Fruit fly (Drosophila melanogaster) whole organism, embryonic: ENCODE data around the gene Dbx.

Experiments used
- Asciz ChIP-seq: fragments of 200-800 bp; sonication (Bioruptor generic); optimal IDR thresholded peaks from 2 replicates; lab custom pipeline; 2017; ENCODE audit warnings: missing biosample characterization, mild to moderate bottlenecking, missing genetic modification characterization, missing genetic modification reagents
- Awh ChIP-seq: fragments of 200-800 bp; sonication (Bioruptor generic); IDR thresholded peaks from 2 replicates; pipeline ENCODE4, ENCODE4 v1.3.6; 2022; ENCODE audit warnings: missing biosample characterization, missing genetic modification characterization
- BEAF-32 ChIP-seq: fragments of 200-800 bp; sonication (Bioruptor generic); optimal IDR thresholded peaks from 3 replicates; lab custom pipeline; 2017; ENCODE audit warnings: missing biosample characterization, missing genetic modification characterization, mild to moderate bottlenecking, moderate library complexity, missing genetic modification reagents
- CG10543 ChIP-seq: fragments of 200-800 bp; sonication (Bioruptor generic); optimal IDR thresholded peaks from 3 replicates; lab custom pipeline; 2017; ENCODE audit warnings: missing biosample characterization, mild to moderate bottlenecking, missing genetic modification characterization, moderate library complexity
- CG12236 ChIP-seq: fragments of 200-800 bp; sonication (Bioruptor generic); optimal IDR thresholded peaks from 2 replicates; lab custom pipeline; 2016; ENCODE audit warnings: missing biosample characterization, missing genetic modification characterization
- CG15269 ChIP-seq: fragments of 200-800 bp; sonication (Bioruptor generic); optimal IDR thresholded peaks from 2 replicates; lab custom pipeline; 2018; ENCODE audit warnings: missing biosample characterization, mild to moderate bottlenecking, missing genetic modification characterization, moderate library complexity
- CG1832 ChIP-seq: fragments of 200-800 bp; sonication (Bioruptor generic); optimal IDR thresholded peaks from 2 replicates; lab custom pipeline; 2017; ENCODE audit warnings: missing biosample characterization, mild to moderate bottlenecking, missing genetic modification characterization, inconsistent platforms
- CG18476 ChIP-seq: fragments of 200-800 bp; sonication (Bioruptor generic); optimal IDR thresholded peaks from 2 replicates; lab custom pipeline; 2016; ENCODE audit warnings: missing biosample characterization, mild to moderate bottlenecking, missing genetic modification characterization
- CG34224 ChIP-seq: fragments of 200-800 bp; sonication (Bioruptor generic); IDR thresholded peaks from 3 replicates; pipeline ENCODE4 v1.3.6; 2022; ENCODE audit warnings: missing biosample characterization, missing genetic modification characterization; ENCODE audit not compliant: partially characterized antibody
- CG43689 ChIP-seq: fragments of 200-800 bp; sonication (Bioruptor generic); IDR thresholded peaks from 2 replicates; pipeline ENCODE4 v1.3.6; 2022; ENCODE audit warnings: missing biosample characterization, missing genetic modification characterization
- CG4617 ChIP-seq: fragments of 200-800 bp; sonication (Bioruptor generic); optimal IDR thresholded peaks from 3 replicates; lab custom pipeline; 2016; ENCODE audit warnings: missing biosample characterization, missing genetic modification characterization, borderline replicate concordance
- CG5245 ChIP-seq: fragments of 200-800 bp; sonication (Bioruptor generic); optimal IDR thresholded peaks from 3 replicates; lab custom pipeline; 2016; ENCODE audit warnings: missing biosample characterization, missing genetic modification characterization
- CG6272 ChIP-seq: fragments of 200-800 bp; sonication (Bioruptor generic); IDR thresholded peaks from 2 replicates; pipeline ENCODE4 v1.3.6; 2022; ENCODE audit warnings: missing biosample characterization, missing genetic modification characterization
- CG8290 ChIP-seq, 3 experiments: fragments of 200-800 bp; sonication (Bioruptor generic); optimal IDR thresholded peaks; 2 replicates each; lab custom pipeline; 2016 to 2019; ENCODE audit warnings: missing biosample characterization in 3 of 3, missing genetic modification characterization in 3 of 3, mild to moderate bottlenecking in 2 of 3, moderate library complexity in 1 of 3
- Doc2 ChIP-seq: fragments of 200-800 bp; sonication (Bioruptor generic); IDR thresholded peaks from 2 replicates; pipeline ENCODE4 v1.3.6; 2022; ENCODE audit warnings: missing biosample characterization, missing genetic modification characterization
- Dp ChIP-seq: fragments of 200-800 bp; sonication (Bioruptor generic); optimal IDR thresholded peaks from 2 replicates; lab custom pipeline; 2018; ENCODE audit warnings: missing biosample characterization, mild to moderate bottlenecking, missing genetic modification characterization, moderate library complexity
- ERR ChIP-seq: fragments of 200-800 bp; sonication (Bioruptor generic); optimal IDR thresholded peaks from 2 replicates; lab custom pipeline; 2016; ENCODE audit warnings: missing biosample characterization, missing genetic modification characterization
- Elba2 ChIP-seq: fragments of 200-800 bp; sonication (Bioruptor generic); optimal IDR thresholded peaks from 3 replicates; lab custom pipeline; 2016; ENCODE audit warnings: missing biosample characterization, missing genetic modification characterization
- GATAe ChIP-seq: fragments of 200-800 bp; sonication (Bioruptor generic); conservative IDR thresholded peaks from 2 replicates; pipeline ENCODE4 v1.3.6; 2022; ENCODE audit warnings: missing biosample characterization, missing genetic modification characterization
- H2.0 ChIP-seq: fragments of 200-800 bp; sonication (Bioruptor generic); IDR thresholded peaks from 2 replicates; pipeline ENCODE4 v1.3.6; 2022; ENCODE audit warnings: missing biosample characterization, missing genetic modification characterization
- Optix ChIP-seq: fragments of 200-800 bp; sonication (Bioruptor generic); IDR thresholded peaks from 3 replicates; pipeline ENCODE4 v1.3.6; 2022; ENCODE audit warnings: missing biosample characterization, missing genetic modification characterization
- Poxn ChIP-seq: fragments of 200-800 bp; sonication (Bioruptor generic); IDR thresholded peaks from 2 replicates; pipeline ENCODE4 v1.3.6; 2022; ENCODE audit warnings: missing biosample characterization, missing genetic modification characterization
- Sin3A ChIP-seq: fragments of >200 bp; optimal IDR thresholded peaks from 2 replicates; lab custom pipeline; 2018
- Trl ChIP-seq, 3 experiments: fragments of >200 bp in 2 of 3; fragments of 200-800 bp in 1 of 3; sonication (Bioruptor generic) in 1 of 3; optimal IDR thresholded peaks; 2 replicates in 1 of 3; 3 replicates in 2 of 3; lab custom pipeline; 2016 to 2017; ENCODE audit warnings: missing biosample characterization in 1 of 3, missing genetic modification characterization in 1 of 3
- Vsx1 ChIP-seq: fragments of 200-800 bp; sonication (Bioruptor generic); optimal IDR thresholded peaks from 2 replicates; lab custom pipeline; 2017; ENCODE audit warnings: missing biosample characterization, mild to moderate bottlenecking, missing genetic modification characterization, missing genetic modification reagents
- aop ChIP-seq: fragments of 200-800 bp; sonication (Bioruptor generic); IDR thresholded peaks from 2 replicates; pipeline ENCODE4 v1.3.6; 2022; ENCODE audit warnings: missing biosample characterization, missing genetic modification characterization
- btn ChIP-seq: fragments of 200-800 bp; sonication (Bioruptor generic); optimal IDR thresholded peaks from 2 replicates; lab custom pipeline; 2016; ENCODE audit warnings: missing biosample characterization, missing genetic modification characterization
- cas ChIP-seq: fragments of 200-800 bp; sonication (Bioruptor generic); IDR thresholded peaks from 2 replicates; pipeline ENCODE4 v1.3.6; 2022; ENCODE audit warnings: missing biosample characterization, missing genetic modification characterization
- cg ChIP-seq: fragments of 200-800 bp; sonication (Bioruptor generic); optimal IDR thresholded peaks from 3 replicates; lab custom pipeline; 2019; ENCODE audit warnings: missing biosample characterization, mild to moderate bottlenecking, missing genetic modification characterization, moderate library complexity
- dm ChIP-seq: fragments of 200-800 bp; sonication (Bioruptor generic); optimal IDR thresholded peaks from 3 replicates; lab custom pipeline; 2016; ENCODE audit warnings: missing biosample characterization, missing genetic modification characterization
- grau ChIP-seq: fragments of 200-800 bp; optimal IDR thresholded peaks from 3 replicates; lab custom pipeline; 2019; ENCODE audit warnings: missing biosample characterization, mild to moderate bottlenecking, missing genetic modification characterization, moderate library complexity
- gsb ChIP-seq: fragments of 200-800 bp; sonication (Bioruptor generic); IDR thresholded peaks from 2 replicates; pipeline ENCODE4 v1.3.6; 2022; ENCODE audit warnings: missing biosample characterization, missing genetic modification characterization
- gsb-n ChIP-seq: fragments of 200-800 bp; sonication (Bioruptor generic); optimal IDR thresholded peaks from 3 replicates; lab custom pipeline; 2018; ENCODE audit warnings: missing biosample characterization, mild to moderate bottlenecking, missing genetic modification characterization
- gt ChIP-seq: fragments of 200-800 bp; sonication (Bioruptor generic); IDR thresholded peaks from 2 replicates; pipeline ENCODE4 v1.3.6; 2022; ENCODE audit warnings: missing biosample characterization, missing genetic modification characterization
- her ChIP-seq: fragments of 200-800 bp; sonication (Bioruptor generic); optimal IDR thresholded peaks from 2 replicates; lab custom pipeline; 2016; ENCODE audit warnings: missing biosample characterization, missing genetic modification characterization
- ken ChIP-seq: fragments of 200-800 bp; sonication (Bioruptor generic); IDR thresholded peaks from 3 replicates; pipeline ENCODE4 v1.3.6; 2022; ENCODE audit warnings: missing biosample characterization, missing genetic modification characterization
- kni ChIP-seq: fragments of 200-800 bp; sonication (Bioruptor generic); optimal IDR thresholded peaks from 3 replicates; lab custom pipeline; 2017; ENCODE audit warnings: mild to moderate bottlenecking, missing biosample characterization, missing genetic modification reagents, missing genetic modification characterization
- luna ChIP-seq: fragments of 200-800 bp; sonication (Bioruptor generic); optimal IDR thresholded peaks from 2 replicates; lab custom pipeline; 2016; ENCODE audit warnings: missing biosample characterization, missing genetic modification characterization
- peb ChIP-seq: fragments of 200-800 bp; sonication (Bioruptor generic); IDR thresholded peaks from 2 replicates; pipeline ENCODE4 v1.3.6; 2022; ENCODE audit warnings: missing biosample characterization, missing genetic modification characterization
- pfk ChIP-seq: fragments of 200-800 bp; sonication (Bioruptor generic); optimal IDR thresholded peaks from 2 replicates; lab custom pipeline; 2018; ENCODE audit warnings: missing biosample characterization, mild to moderate bottlenecking, missing genetic modification characterization, moderate library complexity
- pros ChIP-seq: fragments of 200-800 bp; sonication (Bioruptor generic); optimal IDR thresholded peaks from 3 replicates; lab custom pipeline; 2019; ENCODE audit warnings: missing biosample characterization, mild to moderate bottlenecking, missing genetic modification characterization, moderate library complexity
- psq ChIP-seq: fragments of 200-800 bp; sonication (Bioruptor generic); optimal IDR thresholded peaks from 2 replicates; lab custom pipeline; 2017; ENCODE audit warnings: missing biosample characterization, missing genetic modification characterization
- pzg ChIP-seq: fragments of 200-800 bp; sonication (Bioruptor generic); optimal IDR thresholded peaks from 3 replicates; lab custom pipeline; 2018; ENCODE audit warnings: missing biosample characterization, mild to moderate bottlenecking, missing genetic modification characterization, moderate library complexity
- rib ChIP-seq: fragments of 200-800 bp; sonication (Bioruptor generic); IDR thresholded peaks from 2 replicates; pipeline ENCODE4 v1.3.6; 2022; ENCODE audit warnings: missing biosample characterization, missing genetic modification characterization
- sd ChIP-seq: fragments of 200-800 bp; sonication (Bioruptor generic); optimal IDR thresholded peaks from 3 replicates; lab custom pipeline; 2018; ENCODE audit warnings: missing biosample characterization, mild to moderate bottlenecking, missing genetic modification characterization, moderate library complexity
- sisA ChIP-seq: fragments of 200-800 bp; sonication (Bioruptor generic); IDR thresholded peaks from 2 replicates; pipeline ENCODE4 v1.3.6; 2022; ENCODE audit warnings: missing biosample characterization, missing genetic modification characterization
- slbo ChIP-seq: fragments of 200-800 bp; sonication (Bioruptor generic); IDR thresholded peaks from 2 replicates; pipeline ENCODE4 v1.3.6; 2022; ENCODE audit warnings: missing biosample characterization, missing genetic modification characterization
- trem ChIP-seq: fragments of 200-800 bp; optimal IDR thresholded peaks from 3 replicates; lab custom pipeline; 2019; ENCODE audit warnings: missing biosample characterization, mild to moderate bottlenecking, missing genetic modification characterization, moderate library complexity
- trh ChIP-seq: fragments of 200-800 bp; sonication (Bioruptor generic); optimal IDR thresholded peaks from 2 replicates; lab custom pipeline; 2016; ENCODE audit warnings: missing biosample characterization, missing genetic modification characterization
- unc-4 ChIP-seq: fragments of 200-800 bp; sonication (Bioruptor generic); IDR thresholded peaks from 2 replicates; pipeline ENCODE4 v1.3.6; 2022; ENCODE audit warnings: missing biosample characterization, missing genetic modification characterization; ENCODE audit not compliant: partially characterized antibody
- vvl ChIP-seq: fragments of 200-800 bp; sonication (Bioruptor generic); IDR thresholded peaks from 2 replicates; pipeline ENCODE4 v1.3.6; 2022; ENCODE audit warnings: missing biosample characterization, missing genetic modification characterization

The Dbx gene

DNA sequence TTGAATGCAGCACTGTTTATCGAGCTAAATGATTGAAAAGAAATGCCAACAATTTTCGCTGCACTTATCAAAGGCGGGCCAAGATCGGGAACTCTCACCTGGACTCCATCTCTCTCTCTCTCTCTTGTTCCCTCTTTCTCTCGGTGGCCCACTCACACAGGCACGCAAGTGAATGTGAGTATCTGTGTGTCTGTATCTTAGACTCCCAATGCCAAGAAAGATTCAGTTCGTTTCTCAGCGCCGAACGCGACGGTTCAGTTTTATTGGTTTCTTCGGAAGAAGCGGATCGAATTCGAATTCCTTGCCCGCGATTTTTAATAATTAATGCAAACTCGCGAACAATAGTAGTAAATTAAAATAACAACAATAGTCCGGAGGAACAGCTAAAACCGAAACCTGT lies 35.7 kb upstream of the Dbx start, which contains the start of gene Tmhs (continued):
- TF ChIP-seq Awh (GFP tag; lab: Robert Waterston, UW) (0 out of 2 replicates have a peak, but pooled peaks have one; percentile 36), vvl (GFP tag; lab: Robert Waterston, UW) (peak; percentile 72), Optix (GFP tag; lab: Robert Waterston, UW) (no peak), CG4617 (GFP tag; lab: Kevin White, UChicago) (no peak), unc-4 (GFP tag; lab: Robert Waterston, UW) (no peak), cas (GFP tag; lab: Robert Waterston, UW) (no peak), CG10543 (GFP tag; lab: Kevin White, UChicago) (no peak), Vsx1 (no peak), ken (GFP tag; lab: Robert Waterston, UW) (no peak), btn (GFP tag; lab: Kevin White, UChicago) (no peak), rib (GFP tag; lab: Robert Waterston, UW) (peak; percentile 65; the same call in 1 of the 2 replicates), CG43689 (GFP tag; lab: Robert Waterston, UW) (no peak), cg (GFP tag; lab: Kevin White, UChicago) (peak; percentile 88), Poxn (GFP tag; lab: Robert Waterston, UW) (no peak), CG15269 (no peak), CG34224 (GFP tag; lab: Robert Waterston, UW) (peak; percentile 33; the same call in 2 of the 3 replicates), GATAe (GFP tag; lab: Robert Waterston, UW) (no peak), gsb-n (tag; lab: Kevin White, UChicago) (no peak), trh (no peak), sisA (GFP tag; lab: Robert Waterston, UW) (no peak), trem (tag; lab: Kevin White, UChicago) (no peak), pfk (GFP tag; lab: Kevin White, UChicago) (no peak), her (no peak), luna (no peak), Dp (no peak), gt (GFP tag; lab: Robert Waterston, UW) (no peak), peb (GFP tag; lab: Robert Waterston, UW) (no peak), Sin3A (no peak), CG1832 (GFP tag; lab: Kevin White, UChicago) (peak; percentile 8), CG8290 (GFP tag; optimal IDR thresholded peaks at IDR 0.05; lab: Kevin White, UChicago) (no peak), CG8290 (tag; optimal IDR thresholded peaks at IDR 0.05; lab: Kevin White, UChicago) (peak in 1 of 2 experiments; percentile 20), grau (tag; lab: Kevin White, UChicago) (no peak), sd (tag; lab: Kevin White, UChicago) (peak; percentile 27), Asciz (GFP tag; lab: Kevin White, UChicago) (no peak), CG6272 (GFP tag; lab: Robert Waterston, UW) (no peak), psq (no peak), pros (peak; percentile 94), H2.0 (GFP tag; lab: Robert Waterston, UW) (no peak), ERR (GFP tag; lab: Kevin White, UChicago) (no peak), dm (GFP tag; lab: Kevin White, UChicago) (no peak), pzg (GFP tag; lab: Kevin White, UChicago) (no peak), CG12236 (GFP tag; lab: Kevin White, UChicago) (no peak), Doc2 (GFP tag; lab: Robert Waterston, UW) (no peak), gsb (no peak), CG18476 (GFP tag; lab: Kevin White, UChicago) (no peak), Elba2 (no peak), aop (GFP tag; lab: Robert Waterston, UW) (no peak), Trl (optimal IDR thresholded peaks at IDR 0.05; lab: Kevin White, UChicago) (peak; percentile 59 to 91), Trl (GFP tag; optimal IDR thresholded peaks at IDR 0.05; lab: Kevin White, UChicago) (no peak), CG5245 (GFP tag; lab: Kevin White, UChicago) (no peak), slbo (GFP tag; lab: Robert Waterston, UW) (no peak), kni (no peak), BEAF-32 (GFP tag; lab: Kevin White, UChicago) (no peak)
